Fruit fly (Drosophila melanogaster): ENCODE measurements around the gene Shaw.

Gene Shaw

DNA sequence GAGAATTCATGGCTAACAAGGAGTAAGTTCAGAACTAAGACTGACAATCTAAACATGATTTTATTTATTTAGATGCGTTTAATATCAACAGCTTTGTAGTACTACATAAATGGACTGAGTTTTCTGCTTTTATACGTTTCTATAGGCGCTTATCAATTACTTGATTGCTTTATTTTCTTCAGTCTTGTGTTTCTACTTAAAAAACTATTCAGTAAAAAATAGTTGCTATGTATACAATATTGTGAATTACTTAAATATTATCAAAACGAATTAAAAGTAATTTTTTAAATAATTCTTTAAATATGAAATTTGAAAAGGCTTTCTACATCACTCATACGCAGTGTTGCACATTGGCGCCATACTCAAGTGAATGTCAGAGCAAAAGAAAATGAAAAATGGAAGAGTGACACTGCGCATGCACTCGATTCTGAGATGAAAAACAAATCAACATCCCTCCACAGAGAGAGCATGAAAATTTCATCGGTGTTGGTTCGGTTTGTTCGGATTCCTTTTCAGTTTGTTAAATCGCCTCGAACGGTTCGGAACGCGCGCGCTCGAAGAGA is at the start of gene Shaw, which contains the start of gene lectin-24A:
TSS of gene Shaw (plus strand) at position 513 of the 563 bp plus-strand sequence.
TSS of gene lectin-24A (minus strand) at position 101 of the 563 bp plus-strand sequence.
- TF ChIP-seq CG8478 (optimal IDR thresholded peaks at IDR 0.05) (no peak), Dll (optimal IDR thresholded peaks at IDR 0.05) (no peak), psq (optimal IDR thresholded peaks at IDR 0.05) (no peak), usp (GFP tag; optimal IDR thresholded peaks at IDR 0.05) (no peak), pan (optimal IDR thresholded peaks at IDR 0.05) (no peak), EcR (GFP tag; optimal IDR thresholded peaks at IDR 0.05) (no peak)

dm6 chr2L:3668451-3668850 is 49.5 kb upstream of the Shaw start, which contains the start of gene Sfp24Ba:
Gene Sfp24Ba, minus strand, starts transcription at chr2L:3668551.
- TF ChIP-seq CG8478 (optimal IDR thresholded peaks at IDR 0.05): no peak
- TF ChIP-seq Dll (optimal IDR thresholded peaks at IDR 0.05): no peak
- no peak for TF ChIP-seq psq (optimal IDR thresholded peaks at IDR 0.05)
- no peak for TF ChIP-seq pan (optimal IDR thresholded peaks at IDR 0.05)
- no peak for TF ChIP-seq usp (GFP tag; optimal IDR thresholded peaks at IDR 0.05)
- TF ChIP-seq EcR (GFP tag; optimal IDR thresholded peaks at IDR 0.05): no peak

dm6 chr2L:3669034-3669433 is 49.0 kb upstream of the Shaw start, which contains the start of gene Sfp24Bd:
Gene Sfp24Bd, minus strand, starts transcription at chr2L:3669134.
- no peak for TF ChIP-seq pan (optimal IDR thresholded peaks at IDR 0.05)
- TF ChIP-seq EcR (GFP tag; optimal IDR thresholded peaks at IDR 0.05): no peak
- no peak for TF ChIP-seq Dll (optimal IDR thresholded peaks at IDR 0.05)
- no peak for TF ChIP-seq usp (GFP tag; optimal IDR thresholded peaks at IDR 0.05)
- TF ChIP-seq CG8478 (optimal IDR thresholded peaks at IDR 0.05): no peak
- TF ChIP-seq psq (optimal IDR thresholded peaks at IDR 0.05): no peak

DNA sequence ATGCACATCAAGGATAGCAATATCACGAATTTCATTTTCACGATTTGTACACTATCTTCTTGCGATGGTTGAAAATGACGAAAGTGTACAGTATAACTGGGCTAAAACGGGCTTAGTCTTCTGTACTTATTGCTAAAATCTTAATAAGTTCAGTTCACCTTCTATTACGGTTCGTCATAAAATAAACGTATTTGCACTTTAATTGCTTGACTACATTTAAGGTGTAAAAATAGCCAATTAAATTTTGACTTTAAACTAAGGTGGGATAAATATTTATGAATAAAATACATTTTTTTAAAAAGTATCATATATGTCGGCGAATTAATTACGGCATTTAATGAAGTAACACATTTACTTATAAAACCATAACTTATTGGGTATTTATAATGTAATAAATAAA is 48.3 kb upstream of the Shaw start, which contains the start of gene Sfp24Bb:
TSS of gene Sfp24Bb (minus strand) at position 101 of the 400 bp plus-strand sequence.
- no peak for TF ChIP-seq psq (optimal IDR thresholded peaks at IDR 0.05)
- no peak for TF ChIP-seq pan (optimal IDR thresholded peaks at IDR 0.05)
- no peak for TF ChIP-seq usp (GFP tag; optimal IDR thresholded peaks at IDR 0.05)
- no peak for TF ChIP-seq EcR (GFP tag; optimal IDR thresholded peaks at IDR 0.05)
- no peak for TF ChIP-seq Dll (optimal IDR thresholded peaks at IDR 0.05)
- no peak for TF ChIP-seq CG8478 (optimal IDR thresholded peaks at IDR 0.05)

- TF ChIP-seq psq (optimal IDR thresholded peaks at IDR 0.05): no peak
- TF ChIP-seq Dll (optimal IDR thresholded peaks at IDR 0.05): no peak
- no peak for TF ChIP-seq CG8478 (optimal IDR thresholded peaks at IDR 0.05)
- TF ChIP-seq usp (GFP tag; optimal IDR thresholded peaks at IDR 0.05): no peak
- TF ChIP-seq pan (optimal IDR thresholded peaks at IDR 0.05): no peak
- no peak for TF ChIP-seq EcR (GFP tag; optimal IDR thresholded peaks at IDR 0.05)
Observed at dm6 chr2L:3670481-3670880, 47.5 kb upstream of the Shaw start, which contains the start of gene Sfp24Bc. Gene Sfp24Bc, minus strand, starts transcription at chr2L:3670581.

DNA sequence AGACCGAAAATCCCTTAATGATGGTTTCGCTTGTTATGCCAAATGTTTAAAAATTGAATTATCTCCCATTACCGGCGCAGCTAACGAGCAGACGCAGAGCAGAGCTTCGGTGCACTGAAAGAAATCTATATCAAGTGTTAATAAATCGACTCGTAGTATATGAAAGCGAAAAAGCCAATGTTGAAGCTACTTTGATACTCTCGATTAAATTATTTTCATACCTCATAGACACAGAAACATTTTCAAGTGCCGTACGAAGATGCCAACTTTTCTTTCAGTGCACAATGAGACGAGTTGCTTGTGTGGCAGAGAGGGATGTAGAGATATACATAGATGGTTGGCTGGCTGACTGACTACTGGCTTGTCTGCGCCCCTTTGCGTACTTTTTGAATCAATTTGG is 42.2 kb upstream of the Shaw start:
- TF ChIP-seq pan (optimal IDR thresholded peaks at IDR 0.05): no peak
- TF ChIP-seq EcR (GFP tag; optimal IDR thresholded peaks at IDR 0.05): no peak
- TF ChIP-seq Dll (optimal IDR thresholded peaks at IDR 0.05): no peak
- no peak for TF ChIP-seq psq (optimal IDR thresholded peaks at IDR 0.05)
- TF ChIP-seq usp (GFP tag; optimal IDR thresholded peaks at IDR 0.05): no peak
- no peak for TF ChIP-seq CG8478 (optimal IDR thresholded peaks at IDR 0.05)

DNA sequence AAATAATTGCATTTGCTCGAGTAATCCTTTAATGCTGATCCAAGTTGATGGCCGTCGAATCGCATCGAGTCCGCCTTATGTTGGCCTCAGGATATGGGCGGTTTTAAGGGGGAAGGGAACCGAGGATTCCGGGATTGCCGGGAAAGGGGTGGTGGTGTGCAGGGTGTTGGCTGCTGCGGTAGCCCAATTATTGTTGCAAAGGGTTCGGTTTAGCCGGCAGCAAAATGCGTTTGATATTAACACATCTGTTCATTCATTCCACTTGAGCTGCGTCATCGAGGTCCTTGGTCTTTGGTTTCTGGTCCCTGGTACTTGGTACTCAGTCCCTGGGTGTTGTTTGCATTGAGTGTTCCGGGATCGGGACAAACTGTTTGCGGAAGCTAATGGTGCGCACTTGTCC is 36.6 kb upstream of the Shaw start:
- TF ChIP-seq pan (optimal IDR thresholded peaks at IDR 0.05) (no peak), usp (GFP tag; optimal IDR thresholded peaks at IDR 0.05) (no peak), EcR (GFP tag; optimal IDR thresholded peaks at IDR 0.05) (no peak), psq (optimal IDR thresholded peaks at IDR 0.05) (no peak), Dll (optimal IDR thresholded peaks at IDR 0.05) (no peak), CG8478 (optimal IDR thresholded peaks at IDR 0.05) (no peak)

dm6 chr2L:3682489-3682888 is 35.5 kb upstream of the Shaw start:
- TF ChIP-seq EcR (GFP tag; optimal IDR thresholded peaks at IDR 0.05) (no peak), Dll (optimal IDR thresholded peaks at IDR 0.05) (no peak), usp (GFP tag; optimal IDR thresholded peaks at IDR 0.05) (no peak), CG8478 (optimal IDR thresholded peaks at IDR 0.05) (no peak), psq (optimal IDR thresholded peaks at IDR 0.05) (no peak), pan (optimal IDR thresholded peaks at IDR 0.05) (no peak)

- TF ChIP-seq usp (GFP tag; optimal IDR thresholded peaks at IDR 0.05) (no peak), Dll (optimal IDR thresholded peaks at IDR 0.05) (no peak), CG8478 (optimal IDR thresholded peaks at IDR 0.05) (no peak), pan (optimal IDR thresholded peaks at IDR 0.05) (no peak)
Observed at dm6 chr2L:3685139-3685851, 32.7 kb upstream of the Shaw start.

DNA sequence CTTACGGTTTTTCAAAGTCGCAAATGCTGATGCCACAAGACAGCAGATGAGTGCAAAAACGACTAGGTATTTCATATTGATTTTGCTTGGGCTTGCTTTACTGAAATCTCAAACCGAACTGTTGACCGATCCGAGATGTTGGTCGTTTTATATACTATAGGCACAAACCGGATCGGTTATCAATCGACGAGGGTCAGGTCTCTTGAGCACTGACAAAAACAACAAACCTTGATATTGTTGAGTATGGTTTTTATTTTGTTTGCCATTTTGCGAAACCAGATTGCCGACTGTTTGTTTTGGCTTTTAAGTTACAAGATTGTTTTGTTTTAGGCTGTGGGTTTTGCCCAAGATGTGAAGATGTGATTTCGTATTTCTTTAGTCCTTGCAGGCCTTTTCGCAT is 25.5 kb upstream of the Shaw start, which contains the start of gene CG16704:
TSS of gene CG16704 (minus strand) at position 122 of the 400 bp plus-strand sequence.
- no peak for TF ChIP-seq Dll (optimal IDR thresholded peaks at IDR 0.05)
- TF ChIP-seq CG8478 (optimal IDR thresholded peaks at IDR 0.05): no peak
- TF ChIP-seq pan (optimal IDR thresholded peaks at IDR 0.05): no peak
- TF ChIP-seq usp (GFP tag; optimal IDR thresholded peaks at IDR 0.05): no peak
- TF ChIP-seq EcR (GFP tag; optimal IDR thresholded peaks at IDR 0.05): no peak
- no peak for TF ChIP-seq psq (optimal IDR thresholded peaks at IDR 0.05)

DNA sequence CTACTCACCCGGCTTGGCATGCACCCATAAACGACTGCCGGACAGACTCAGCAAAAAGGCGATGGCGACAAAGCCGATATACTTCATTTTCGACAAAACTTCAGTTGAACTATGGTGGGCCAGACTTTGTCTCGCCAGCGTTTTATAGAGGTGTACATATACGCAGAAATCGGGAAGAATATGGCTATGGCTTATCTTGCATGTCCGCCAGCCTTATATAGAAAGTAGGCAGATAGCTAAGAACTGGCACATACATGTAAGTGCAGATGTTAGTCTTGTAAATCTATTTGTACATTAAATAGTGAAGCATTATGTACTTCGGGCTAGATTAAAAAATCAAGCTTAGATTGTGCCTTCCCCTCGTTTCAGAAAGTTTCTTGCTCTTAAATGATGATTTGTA is 24.9 kb upstream of the Shaw start, which contains the start of gene CG3513:
TSS of gene CG3513 (minus strand) at position 101 of the 400 bp plus-strand sequence.
- TF ChIP-seq usp (GFP tag; optimal IDR thresholded peaks at IDR 0.05) (no peak), psq (optimal IDR thresholded peaks at IDR 0.05) (no peak), pan (optimal IDR thresholded peaks at IDR 0.05) (no peak), CG8478 (optimal IDR thresholded peaks at IDR 0.05) (no peak), EcR (GFP tag; optimal IDR thresholded peaks at IDR 0.05) (no peak), Dll (optimal IDR thresholded peaks at IDR 0.05) (no peak)

dm6 chr2L:3693805-3694204 is 24.2 kb upstream of the Shaw start, which contains the start of gene Acp24A4:
Gene Acp24A4, minus strand, starts transcription at chr2L:3693905.
- TF ChIP-seq pan (optimal IDR thresholded peaks at IDR 0.05): no peak
- no peak for TF ChIP-seq CG8478 (optimal IDR thresholded peaks at IDR 0.05)
- no peak for TF ChIP-seq usp (GFP tag; optimal IDR thresholded peaks at IDR 0.05)
- no peak for TF ChIP-seq EcR (GFP tag; optimal IDR thresholded peaks at IDR 0.05)
- TF ChIP-seq Dll (optimal IDR thresholded peaks at IDR 0.05): no peak
- TF ChIP-seq psq (optimal IDR thresholded peaks at IDR 0.05): no peak

All from whole organism.